Worm (Caenorhabditis elegans) whole organism, L4/young adult: ENCODE data around the gene arrd-18.

Experiments
- W03F9.2 ChIP-seq: fragments of 150-350 bp; optimal IDR thresholded peaks from 2 replicates; lab custom pipeline; 2014; ENCODE audit warnings: missing biosample characterization, missing genetic modification characterization
- him-1 ChIP-seq: sonication (generic microtip); optimal IDR thresholded peaks from 2 replicates; lab custom pipeline; 2016; ENCODE audit warnings: missing genotype, missing genetic modification reagents, missing genetic modification characterization, missing compliant biosample characterization

ce11 chrV:3299437-3299836 lies 12.5 kb downstream of the arrd-18 start:
- TF ChIP-seq him-1 (tag; lab: Kevin White, UChicago) (no peak), W03F9.2 (tag; lab: Kevin White, UChicago) (no peak)
